Worm (Caenorhabditis elegans): ENCODE data around the gene seld-1.

The seld-1 gene

ce11 chrIV:13502806-13503363, 2.4 kb upstream of the seld-1 start, which contains the start of gene tbc-9:
Gene tbc-9 (minus strand): TSS chrIV:13502856.
- no peak for TF ChIP-seq drap-1 (GFP tag; optimal IDR thresholded peaks at IDR 0.05)
- TF ChIP-seq unc-120 (tag; optimal IDR thresholded peaks at IDR 0.05; ENCODE audit: poor library complexity, severe bottlenecking), result no peak
- TF ChIP-seq ceh-83 (GFP tag; optimal IDR thresholded peaks at IDR 0.05), result no peak
- no peak for TF ChIP-seq ztf-11 (tag; optimal IDR thresholded peaks at IDR 0.05)
- TF ChIP-seq ceh-43 (GFP tag; optimal IDR thresholded peaks at IDR 0.05), result no peak
- TF ChIP-seq sem-2 (GFP tag; optimal IDR thresholded peaks at IDR 0.05), result no peak
- no peak for TF ChIP-seq snpc-4 (tag; optimal IDR thresholded peaks at IDR 0.05)
- TF ChIP-seq nhr-76 (tag; optimal IDR thresholded peaks at IDR 0.05), result no peak
- TF ChIP-seq ces-1 (GFP tag; optimal IDR thresholded peaks at IDR 0.05), result no peak
- TF ChIP-seq mep-1 (tag; optimal IDR thresholded peaks at IDR 0.05), result no peak
- TF ChIP-seq nhr-237 (tag; optimal IDR thresholded peaks at IDR 0.05), result no peak
- no peak for TF ChIP-seq cnd-1 (tag; optimal IDR thresholded peaks at IDR 0.05)
- TF ChIP-seq ceh-39 (tag; optimal IDR thresholded peaks at IDR 0.05), result no peak
- no peak for TF ChIP-seq unc-62 (GFP tag; optimal IDR thresholded peaks at IDR 0.05)

ce11 chrIV:13505662-13506061, 418 bp downstream of the seld-1 start, which contains the start of gene nlp-17:
Gene nlp-17 (minus strand): TSS chrIV:13505762.
- no peak for TF ChIP-seq elt-1 (tag; optimal IDR thresholded peaks at IDR 0.05; ENCODE audit: borderline replicate concordance, insufficient read depth)
- TF ChIP-seq snpc-4 (tag; optimal IDR thresholded peaks at IDR 0.05), result no peak
- no peak for TF ChIP-seq unc-120 (tag; optimal IDR thresholded peaks at IDR 0.05; ENCODE audit: poor library complexity, severe bottlenecking)
- TF ChIP-seq ceh-39 (tag; optimal IDR thresholded peaks at IDR 0.05), result no peak
- TF ChIP-seq mls-2 (tag; optimal IDR thresholded peaks at IDR 0.05), result no peak
- no peak for TF ChIP-seq bed-3 (GFP tag; optimal IDR thresholded peaks at IDR 0.05)
- no peak for TF ChIP-seq nhr-237 (tag; optimal IDR thresholded peaks at IDR 0.05)
- TF ChIP-seq ztf-11 (tag; optimal IDR thresholded peaks at IDR 0.05), result no peak
- TF ChIP-seq ces-1 (GFP tag; optimal IDR thresholded peaks at IDR 0.05), result no peak
- TF ChIP-seq nhr-2 (tag; optimal IDR thresholded peaks at IDR 0.05), result no peak
- no peak for TF ChIP-seq cnd-1 (tag; optimal IDR thresholded peaks at IDR 0.05)
- TF ChIP-seq drap-1 (GFP tag; optimal IDR thresholded peaks at IDR 0.05), result no peak
- TF ChIP-seq flh-1 (GFP tag; optimal IDR thresholded peaks at IDR 0.05), result no peak
- TF ChIP-seq nhr-28 (tag; optimal IDR thresholded peaks at IDR 0.05), result no peak
- no peak for TF ChIP-seq blmp-1 (tag; optimal IDR thresholded peaks at IDR 0.05)
- no peak for TF ChIP-seq hlh-1 (tag; optimal IDR thresholded peaks at IDR 0.05)
- TF ChIP-seq unc-62 (GFP tag; optimal IDR thresholded peaks at IDR 0.05), result no peak
- no peak for TF ChIP-seq nhr-76 (tag; optimal IDR thresholded peaks at IDR 0.05)
- TF ChIP-seq mep-1 (tag; optimal IDR thresholded peaks at IDR 0.05), result no peak
- TF ChIP-seq elt-3 (tag; optimal IDR thresholded peaks at IDR 0.05), result no peak

ce11 chrIV:13508924-13509323, 3.7 kb downstream of the seld-1 start, which contains the start of gene afmd-2:
Gene afmd-2 (plus strand): TSS chrIV:13509224.
- TF ChIP-seq cnd-1 (tag; optimal IDR thresholded peaks at IDR 0.05) (no peak), ztf-11 (tag; optimal IDR thresholded peaks at IDR 0.05) (no peak)

ce11 chrIV:13510049-13510448, 4.8 kb downstream of the seld-1 start:
- TF ChIP-seq unc-39 (tag; optimal IDR thresholded peaks at IDR 0.05) (no peak), nhr-237 (tag; optimal IDR thresholded peaks at IDR 0.05) (no peak), ceh-43 (GFP tag; optimal IDR thresholded peaks at IDR 0.05) (no peak), drap-1 (GFP tag; optimal IDR thresholded peaks at IDR 0.05) (no peak), nhr-76 (tag; optimal IDR thresholded peaks at IDR 0.05) (no peak), ces-1 (GFP tag; optimal IDR thresholded peaks at IDR 0.05) (no peak), ham-2 (GFP tag; optimal IDR thresholded peaks at IDR 0.05) (no peak), nhr-28 (tag; optimal IDR thresholded peaks at IDR 0.05) (no peak), M03D4.4 (tag; optimal IDR thresholded peaks at IDR 0.05) (no peak), elt-1 (tag; optimal IDR thresholded peaks at IDR 0.05; ENCODE audit: borderline replicate concordance, insufficient read depth) (no peak)

- TF ChIP-seq elt-1 (tag; optimal IDR thresholded peaks at IDR 0.05; ENCODE audit: borderline replicate concordance, insufficient read depth), result no peak
These were observed 6.9 kb downstream of the seld-1 start, which contains the start of gene puf-3 for ce11 chrIV:13512112-13512569. Gene puf-3 (minus strand): TSS chrIV:13512162.

ce11 chrIV:13513010-13513409, 7.8 kb downstream of the seld-1 start:
- TF ChIP-seq drap-1 (GFP tag; optimal IDR thresholded peaks at IDR 0.05) (no peak), unc-39 (tag; optimal IDR thresholded peaks at IDR 0.05) (no peak), tbx-8 (GFP tag; optimal IDR thresholded peaks at IDR 0.05) (no peak), lsy-2 (tag; optimal IDR thresholded peaks at IDR 0.05) (no peak), ceh-43 (GFP tag; optimal IDR thresholded peaks at IDR 0.05) (no peak)

All from whole organism, mixed stage, embryonic.